Fruit fly (Drosophila melanogaster) whole organism, wandering third instar larva: ENCODE measurements around the gene gd.

Source experiments
- Abd-B ChIP-seq: fragments of >200 bp; optimal IDR thresholded peaks from 2 replicates; lab custom pipeline; 2017; ENCODE audit warnings: missing biosample characterization, missing genetic modification characterization
- fru ChIP-seq: fragments of 200-800 bp; sonication (Bioruptor generic); optimal IDR thresholded peaks from 3 replicates; lab custom pipeline; 2016; ENCODE audit warnings: missing biosample characterization, mild to moderate bottlenecking, missing genetic modification characterization
- usp ChIP-seq: fragments of >200 bp; optimal IDR thresholded peaks from 2 replicates; lab custom pipeline; 2017; ENCODE audit warnings: missing biosample characterization, missing genetic modification characterization

DNA sequence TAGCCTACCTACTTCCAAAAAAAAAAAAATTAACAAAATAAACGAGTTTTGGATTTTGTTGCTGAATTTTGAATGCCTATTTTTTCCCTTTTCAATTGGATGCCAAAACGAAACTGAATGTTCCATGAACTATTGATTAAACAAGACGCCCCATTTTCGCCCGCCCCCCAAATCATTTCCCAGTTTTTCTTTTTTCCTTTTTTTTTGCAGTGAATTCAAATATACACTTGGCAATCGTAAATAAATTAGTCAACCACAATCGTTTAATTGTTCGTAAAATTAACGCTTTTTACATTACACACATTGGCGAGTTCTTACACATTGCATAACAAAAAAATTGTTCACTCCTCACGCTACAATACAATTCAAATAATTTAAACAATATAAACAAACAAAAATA, 5.1 kb upstream of the gd start, which contains the start of gene CG18130:
- TF ChIP-seq usp (GFP tag; lab: Kevin White, UChicago) (no peak), Abd-B (GFP tag; lab: Kevin White, UChicago) (no peak), fru (GFP tag; lab: Kevin White, UChicago) (no peak)
